Fruit fly (Drosophila melanogaster): Measurements from ENCODE around the gene CG5274.

Gene CG5274

DNA sequence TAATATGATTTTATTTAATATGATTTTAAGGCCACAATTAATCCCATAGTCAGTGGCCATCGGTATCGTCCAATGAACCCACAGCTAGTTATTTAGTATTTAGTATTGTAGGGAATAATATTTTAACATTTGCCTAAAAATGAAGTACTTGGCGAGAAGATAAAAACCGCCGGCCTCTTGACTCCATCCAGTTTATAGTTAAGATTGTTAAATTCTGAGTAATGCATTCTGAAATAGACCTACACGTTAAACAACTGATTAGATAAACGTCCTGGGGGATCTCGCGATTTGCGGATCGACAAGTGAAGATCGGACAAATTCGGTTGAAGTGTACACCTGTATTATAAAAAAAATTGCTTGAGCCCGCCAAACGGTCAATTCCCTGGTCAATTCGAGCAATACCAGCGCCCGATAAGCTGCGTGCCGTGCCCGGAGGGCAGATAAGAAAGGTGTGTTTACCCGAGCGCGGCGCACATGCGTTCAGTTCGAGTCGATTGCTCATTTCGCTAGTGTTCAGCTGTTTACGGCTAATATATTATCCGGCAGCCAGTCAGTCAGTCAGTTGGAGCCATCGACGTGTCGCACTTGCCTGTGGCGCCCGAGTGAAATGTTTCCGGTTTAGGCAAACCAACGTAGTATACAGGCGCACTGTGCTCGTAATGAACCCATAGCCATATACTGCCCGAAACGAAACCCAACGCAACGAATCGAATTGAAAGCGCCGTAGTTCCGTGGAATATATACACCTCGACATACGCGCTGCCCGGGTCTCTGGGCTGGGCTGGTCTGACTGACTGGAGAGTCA lies 40.2 kb downstream of the CG5274 start (continued):
- peak; percentile 59 for TF ChIP-seq grn (GFP tag; optimal IDR thresholded peaks at IDR 0.05)
- TF ChIP-seq ci (GFP tag; IDR thresholded peaks at IDR 0.05) = 0 out of 3 replicates have a peak, but pooled peaks have one; percentile 25
- no peak for TF ChIP-seq CG10654 (GFP tag; optimal IDR thresholded peaks at IDR 0.05)
- TF ChIP-seq fd64A (GFP tag; optimal IDR thresholded peaks at IDR 0.05) = no peak
- no peak for TF ChIP-seq CG33557 (GFP tag; optimal IDR thresholded peaks at IDR 0.05)
- no peak for TF ChIP-seq CG31441 (GFP tag; IDR thresholded peaks at IDR 0.05)
- no peak for TF ChIP-seq CG9609 (GFP tag; optimal IDR thresholded peaks at IDR 0.05)
- TF ChIP-seq CG10321 (GFP tag; IDR thresholded peaks at IDR 0.05) = no peak
- no peak; the same call in 2 of the 3 replicates for TF ChIP-seq zen2 (GFP tag; IDR thresholded peaks at IDR 0.05; ENCODE audit: partially characterized antibody)
- no peak for TF ChIP-seq Oli (tag; optimal IDR thresholded peaks at IDR 0.05)
- TF ChIP-seq HLH4C (GFP tag; IDR thresholded peaks at IDR 0.05; ENCODE audit: partially characterized antibody) = no peak
- peak; percentile 62 for TF ChIP-seq GATAe (GFP tag; conservative IDR thresholded peaks at IDR 0.05)
- no peak for TF ChIP-seq CG11247 (GFP tag; IDR thresholded peaks at IDR 0.05)
- no peak for TF ChIP-seq fd96Cb (tag; optimal IDR thresholded peaks at IDR 0.05)
- TF ChIP-seq rib (GFP tag; IDR thresholded peaks at IDR 0.05) = no peak
- TF ChIP-seq E2f2 (GFP tag; IDR thresholded peaks at IDR 0.05) = 0 out of 2 replicates have a peak, but pooled peaks have one; percentile 11
- TF ChIP-seq CG12155 (GFP tag; optimal IDR thresholded peaks at IDR 0.05) = no peak
- no peak for TF ChIP-seq salm (tag; optimal IDR thresholded peaks at IDR 0.05)
- no peak for TF ChIP-seq Gsc (GFP tag; IDR thresholded peaks at IDR 0.05)
- TF ChIP-seq Vsx1 (GFP tag; optimal IDR thresholded peaks at IDR 0.05) = peak; percentile 55
- TF ChIP-seq ind (GFP tag; optimal IDR thresholded peaks at IDR 0.05) = no peak
- TF ChIP-seq CG15514 (GFP tag; optimal IDR thresholded peaks at IDR 0.05) = peak; percentile 19
- TF ChIP-seq sc (optimal IDR thresholded peaks at IDR 0.05) = no peak
- no peak for TF ChIP-seq sc (GFP tag; optimal IDR thresholded peaks at IDR 0.05)
- TF ChIP-seq CG2202 (tag; optimal IDR thresholded peaks at IDR 0.05) = no peak
- TF ChIP-seq jumu (GFP tag; optimal IDR thresholded peaks at IDR 0.05) = no peak
- TF ChIP-seq Abd-B (GFP tag; optimal IDR thresholded peaks at IDR 0.05) = no peak
- TF ChIP-seq CG15601 (tag; optimal IDR thresholded peaks at IDR 0.05) = peak; percentile 6
- peak; percentile 60 for TF ChIP-seq Deaf1 (tag; optimal IDR thresholded peaks at IDR 0.05)
- no peak for TF ChIP-seq nerfin-2 (GFP tag; IDR thresholded peaks at IDR 0.05; ENCODE audit: partially characterized antibody)
- TF ChIP-seq PHDP (tag; optimal IDR thresholded peaks at IDR 0.05) = no peak
- no peak for TF ChIP-seq CG10462 (GFP tag; optimal IDR thresholded peaks at IDR 0.05)
- TF ChIP-seq CG8765 (GFP tag; IDR thresholded peaks at IDR 0.05) = no peak
- no peak for TF ChIP-seq wek (GFP tag; optimal IDR thresholded peaks at IDR 0.05)
- TF ChIP-seq dysf (GFP tag; IDR thresholded peaks at IDR 0.05) = 0 out of 3 replicates have a peak, but pooled peaks have one; percentile 28
- TF ChIP-seq CG14710 (tag; optimal IDR thresholded peaks at IDR 0.05) = no peak
- TF ChIP-seq HHEX (GFP tag; optimal IDR thresholded peaks at IDR 0.05) = no peak
- no peak for TF ChIP-seq CG31388 (GFP tag; optimal IDR thresholded peaks at IDR 0.05)
- no peak for TF ChIP-seq CG1529 (GFP tag; optimal IDR thresholded peaks at IDR 0.05)
- no peak for TF ChIP-seq CG34422 (GFP tag; IDR thresholded peaks at IDR 0.05)
- TF ChIP-seq CG8359 (GFP tag; optimal IDR thresholded peaks at IDR 0.05; ENCODE audit: borderline replicate concordance) = no peak
- TF ChIP-seq Meics (GFP tag; optimal IDR thresholded peaks at IDR 0.05) = no peak
- TF ChIP-seq Med (GFP tag) = peak; percentile 69
- peak; percentile 42 for TF ChIP-seq mirr (GFP tag; optimal IDR thresholded peaks at IDR 0.05)
- peak; percentile 65 for TF ChIP-seq sens (GFP tag)
- no peak for TF ChIP-seq CG30403 (GFP tag; optimal IDR thresholded peaks at IDR 0.05)
- peak; percentile 2 for TF ChIP-seq CG13894 (tag; optimal IDR thresholded peaks at IDR 0.05)
- TF ChIP-seq twi (tag; optimal IDR thresholded peaks at IDR 0.05) = no peak
- no peak for TF ChIP-seq Ptx1 (GFP tag; IDR thresholded peaks at IDR 0.05)
- TF ChIP-seq trh (GFP tag; optimal IDR thresholded peaks at IDR 0.05) = no peak

Data from whole organism, embryonic.